Fruit fly (Drosophila melanogaster) ovary, adult (tissue): Measurements from ENCODE around the gene mv.

ENCODE experiments used
- CG17801 ChIP-seq: fragments of 200-800 bp; optimal IDR thresholded peaks from 2 replicates; lab custom pipeline; 2019; ENCODE audit warnings: missing biosample characterization, mild to moderate bottlenecking, missing genetic modification characterization, moderate library complexity; ENCODE audit not compliant: partially characterized antibody

The mv gene

DNA sequence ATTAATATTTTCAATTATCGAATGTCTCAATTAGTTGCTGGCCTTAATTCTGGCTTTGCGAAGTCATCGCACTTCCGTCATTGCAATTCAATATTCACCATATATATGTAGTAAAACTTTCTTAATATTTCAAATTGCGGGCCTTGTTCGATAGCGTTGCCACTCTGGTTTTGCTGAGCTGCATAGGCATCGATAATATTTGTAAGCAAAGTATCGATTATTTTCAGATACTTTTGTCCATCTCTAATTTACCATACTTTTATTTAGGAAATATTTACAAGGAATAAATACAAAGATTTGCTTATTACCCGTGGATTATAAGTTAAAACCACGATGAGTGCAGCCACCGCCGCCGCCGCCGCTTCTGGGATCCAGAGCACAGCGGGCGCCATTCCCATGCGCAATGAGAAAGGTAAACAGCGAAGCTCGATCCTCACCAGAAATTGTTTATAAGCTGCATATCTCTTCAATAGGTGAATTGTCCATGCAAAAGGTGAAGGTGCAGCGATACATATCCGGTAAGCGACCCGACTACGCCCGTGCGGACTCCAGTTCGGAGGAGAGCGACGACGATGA, 23.0 kb downstream of the mv start, which contains the start of gene Mfap1:
Gene Mfap1, plus strand, starts transcription at position 226 of the 576 bp plus-strand sequence.
- no peak for TF ChIP-seq CG17801 (GFP tag; lab: Kevin White, UChicago)

DNA sequence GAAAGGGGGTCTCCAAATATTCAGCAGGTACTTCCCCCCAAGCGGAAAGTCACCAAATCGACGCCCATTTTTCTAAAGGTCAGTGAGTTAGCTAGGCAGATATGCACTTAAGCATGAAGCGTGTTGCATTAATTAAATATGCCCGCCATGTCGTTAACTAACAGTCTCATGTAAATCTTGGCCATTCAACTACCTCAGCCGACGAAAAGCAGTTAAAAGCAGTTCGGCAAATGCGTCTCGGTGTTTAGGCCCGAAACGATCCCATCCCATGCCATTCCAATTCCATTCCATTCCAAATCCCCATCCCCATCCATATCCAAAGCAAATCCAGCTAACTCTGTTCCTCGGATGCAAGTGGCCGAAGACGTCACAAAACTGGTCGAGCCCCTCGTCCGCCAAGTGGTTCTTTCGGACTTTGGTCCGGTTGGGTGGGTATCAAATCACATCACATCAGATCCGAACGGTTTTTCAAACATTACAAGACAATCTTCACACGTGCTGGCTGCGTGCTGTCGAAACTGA, 23.9 kb downstream of the mv start:
- TF ChIP-seq CG17801 (GFP tag; lab: Kevin White, UChicago), result no peak

DNA sequence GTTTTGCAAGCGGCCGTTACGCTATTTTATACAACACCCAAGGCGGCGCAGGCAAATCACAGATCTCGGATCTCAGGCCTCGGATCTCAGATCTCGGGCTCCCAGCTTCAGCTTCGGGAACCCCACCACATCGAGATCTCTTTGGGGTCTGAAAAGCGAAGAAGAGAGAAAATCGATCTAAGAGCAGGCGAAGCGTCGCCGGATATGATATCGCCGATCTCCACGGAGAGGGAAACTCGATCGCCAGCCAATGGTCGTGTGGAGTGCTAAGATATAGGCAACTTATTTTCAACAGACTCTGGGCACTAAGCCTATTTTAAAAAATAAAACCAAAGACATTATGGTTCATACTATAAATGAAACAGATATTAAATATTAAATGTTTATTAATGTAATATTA, 25.2 kb downstream of the mv start, which contains the start of the genes CG46523 and CG5687:
Gene CG46523, minus strand, starts transcription at position 337 of the 400 bp plus-strand sequence.
Gene CG5687, minus strand, starts transcription at position 337 of the 400 bp plus-strand sequence.
- TF ChIP-seq CG17801 (GFP tag; lab: Kevin White, UChicago), result no peak

DNA sequence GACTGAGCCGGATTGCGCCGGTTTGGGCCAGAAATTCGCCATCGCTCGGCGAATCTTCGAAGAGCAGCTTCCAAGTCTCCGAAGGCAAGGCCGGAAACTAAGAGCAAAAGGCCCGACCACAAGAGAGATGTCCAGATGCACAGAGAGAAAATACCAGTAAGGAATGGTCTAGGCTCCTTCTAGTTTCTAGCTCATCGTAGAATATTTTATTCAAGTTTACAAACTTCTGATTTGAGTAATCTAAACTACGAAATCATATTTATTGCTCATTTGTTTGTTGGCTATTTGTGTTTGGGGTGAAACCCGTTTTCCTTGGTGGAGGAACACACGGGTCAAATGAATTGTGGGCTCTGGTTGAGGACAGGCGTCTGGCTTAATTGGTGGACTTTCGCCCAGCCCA, 26.5 kb downstream of the mv start:
- TF ChIP-seq CG17801 (GFP tag; lab: Kevin White, UChicago), result no peak

- no peak for TF ChIP-seq CG17801 (GFP tag; lab: Kevin White, UChicago)
These were observed 35.0 kb downstream of the mv start for dm6 chr3L:1928959-1929358.

DNA sequence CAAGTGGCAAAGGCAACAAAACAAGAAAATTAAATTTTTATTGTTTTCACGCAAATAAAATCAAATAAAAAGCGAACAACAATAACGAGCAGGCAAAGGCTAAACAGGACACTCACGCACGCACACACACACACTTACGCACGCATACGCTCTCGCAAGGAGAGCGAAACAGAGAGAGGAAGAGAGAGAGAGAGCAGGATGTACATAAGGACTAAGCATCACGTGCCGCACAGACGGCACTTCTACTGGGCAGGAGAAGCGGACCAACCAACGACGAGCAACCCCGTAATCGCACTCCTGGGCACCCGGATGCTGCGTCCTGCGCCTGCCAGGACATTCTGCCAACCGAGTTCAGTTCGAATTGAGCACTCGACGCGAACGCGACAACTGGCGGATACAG, 43.0 kb downstream of the mv start, which contains the start of gene Dbx:
Gene Dbx, plus strand, starts transcription at position 365 of the 400 bp plus-strand sequence.
- TF ChIP-seq CG17801 (GFP tag; lab: Kevin White, UChicago), result no peak

DNA sequence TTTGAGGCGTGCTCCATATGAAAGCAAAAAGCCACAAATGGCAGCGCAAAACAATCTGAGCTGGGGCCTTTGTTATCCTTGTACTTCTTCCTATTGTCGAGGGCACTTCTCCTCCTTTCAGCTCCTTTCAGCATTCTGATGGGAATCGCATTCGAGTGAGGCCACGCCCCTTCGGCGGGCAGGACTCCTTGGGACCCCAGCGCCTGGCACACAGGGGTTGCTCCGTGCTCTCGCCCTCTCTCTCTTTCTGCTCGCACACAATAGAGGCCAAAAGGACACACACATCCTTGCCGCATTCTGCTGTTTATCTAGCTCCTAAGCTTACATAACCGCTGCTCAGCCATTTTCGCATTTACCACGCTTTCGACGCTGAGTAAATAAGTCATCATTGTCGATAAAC, 43.9 kb downstream of the mv start:
- no peak for TF ChIP-seq CG17801 (GFP tag; lab: Kevin White, UChicago)

dm6 chr3L:1916617-1917016, 47.4 kb downstream of the mv start:
- no peak for TF ChIP-seq CG17801 (GFP tag; lab: Kevin White, UChicago)

DNA sequence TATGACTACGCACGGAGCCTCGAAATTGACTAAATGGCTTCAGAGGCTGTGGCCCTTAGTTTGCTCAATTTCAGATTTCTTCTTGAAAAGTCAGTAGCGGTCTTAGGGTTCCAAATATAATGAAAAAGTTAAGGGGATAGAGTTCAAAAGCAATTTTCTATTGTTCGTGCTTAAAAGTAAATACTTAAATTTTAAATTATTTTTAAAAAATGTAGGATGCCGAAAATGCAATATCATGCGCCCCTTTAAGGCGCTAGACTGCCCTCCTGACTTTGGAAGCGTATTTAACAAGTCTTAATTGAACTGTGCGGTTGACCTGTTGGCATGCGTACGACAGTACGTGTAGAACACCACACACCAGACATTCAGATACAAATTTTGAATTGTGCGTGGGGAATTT, 49.3 kb downstream of the mv start:
- TF ChIP-seq CG17801 (GFP tag; lab: Kevin White, UChicago), result no peak

dm6 chr3L:1910107-1910506, 53.9 kb downstream of the mv start, which contains the start of gene dsb:
dsb (minus strand) TSS chr3L:1910197.
- TF ChIP-seq CG17801 (GFP tag; lab: Kevin White, UChicago), result no peak

dm6 chr3L:1909000-1909399, 55.0 kb downstream of the mv start:
- no peak for TF ChIP-seq CG17801 (GFP tag; lab: Kevin White, UChicago)

DNA sequence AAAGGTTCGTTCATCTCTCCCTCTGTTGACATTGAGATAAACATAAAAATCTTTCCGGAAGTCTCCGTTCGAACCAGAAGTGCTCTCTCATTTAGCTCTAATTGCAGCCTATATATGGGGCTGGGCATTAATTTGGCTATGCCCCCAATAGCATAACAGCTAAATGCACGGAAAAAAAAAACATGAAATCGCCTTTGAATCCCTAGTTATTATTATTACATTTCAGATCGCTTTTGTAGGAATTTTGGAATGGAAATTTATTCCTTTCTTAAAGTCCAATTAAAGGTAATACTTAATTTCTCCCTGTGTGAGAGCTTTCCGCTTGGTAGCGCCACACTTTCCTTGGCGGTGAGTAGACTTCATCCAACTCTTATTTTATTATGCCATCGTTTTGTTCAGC, 57.8 kb downstream of the mv start:
- no peak for TF ChIP-seq CG17801 (GFP tag; lab: Kevin White, UChicago)

dm6 chr3L:1905273-1905672, 58.7 kb downstream of the mv start:
- no peak for TF ChIP-seq CG17801 (GFP tag; lab: Kevin White, UChicago)

DNA sequence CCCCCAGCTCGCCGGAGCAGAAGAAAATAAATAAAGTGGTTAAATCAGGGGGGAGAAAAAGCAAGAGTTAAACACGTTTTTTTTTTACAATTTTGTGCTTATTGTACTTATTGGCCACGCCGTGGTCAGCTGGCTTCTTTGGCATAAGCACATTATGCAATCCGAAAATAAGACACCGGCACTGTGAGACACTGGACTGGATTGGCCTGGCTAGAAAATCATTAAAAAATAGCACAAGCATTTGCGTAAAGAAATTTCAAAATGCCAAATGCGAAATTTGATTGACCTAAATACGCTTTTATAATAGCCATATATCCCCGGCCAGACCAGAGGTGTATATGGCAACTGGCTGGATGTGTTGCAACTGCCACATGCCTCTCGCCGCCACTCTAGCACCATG, 59.5 kb downstream of the mv start:
- TF ChIP-seq CG17801 (GFP tag; lab: Kevin White, UChicago), result no peak

- no peak for TF ChIP-seq CG17801 (GFP tag; lab: Kevin White, UChicago)
These were observed 63.3 kb downstream of the mv start for dm6 chr3L:1900633-1901032.
